Worm (Caenorhabditis elegans) whole organism, L2 larva: ENCODE measurements around the gene F49C12.5.

Source experiments
- ZK546.5 ChIP-seq: sonication (generic microtip); optimal IDR thresholded peaks from 2 replicates; lab custom pipeline; 2017; ENCODE audit warnings: missing biosample characterization, missing genetic modification characterization
- lin-39 ChIP-seq: fragments of 150-350 bp; optimal IDR thresholded peaks from 2 replicates; lab custom pipeline; 2014; ENCODE audit warnings: missing biosample characterization, missing genetic modification reagents, missing genetic modification characterization
- lsy-2 ChIP-seq, 2 experiments: fragments of 150-350 bp in 1 of 2; sonication (generic microtip) in 1 of 2; optimal IDR thresholded peaks; 2 replicates each; lab custom pipeline; 2014 to 2017; ENCODE audit warnings: missing biosample characterization in 2 of 2, missing genetic modification characterization in 2 of 2
- mab-5 ChIP-seq: fragments of 150-350 bp; optimal IDR thresholded peaks from 2 replicates; lab custom pipeline; 2014; ENCODE audit warnings: missing biosample characterization, missing genetic modification characterization
- mdl-1 ChIP-seq, 2 experiments: fragments of 150-350 bp in 1 of 2; sonication (generic microtip) in 1 of 2; optimal IDR thresholded peaks; 2 replicates each; lab custom pipeline; 2017; ENCODE audit warnings: missing biosample characterization in 2 of 2, missing genetic modification characterization in 2 of 2
- nhr-11 ChIP-seq: fragments of 150-350 bp; optimal IDR thresholded peaks from 2 replicates; lab custom pipeline; 2014; ENCODE audit warnings: missing biosample characterization, missing genetic modification characterization
- nhr-237 ChIP-seq: fragments of 150-350 bp; optimal IDR thresholded peaks from 2 replicates; lab custom pipeline; 2014; ENCODE audit warnings: missing biosample characterization, missing genetic modification characterization
- unc-39 ChIP-seq: fragments of 150-350 bp; optimal IDR thresholded peaks from 2 replicates; lab custom pipeline; 2014; ENCODE audit warnings: missing biosample characterization, missing genetic modification characterization

ce11 chrIV:9299145-9299544 lies 5.6 kb upstream of the F49C12.5 start, which contains the start of gene F49C12.2:
- TF ChIP-seq lsy-2 (tag; optimal IDR thresholded peaks at IDR 0.05; lab: Kevin White, UChicago) (no peak), nhr-11 (no peak), ZK546.5 (no peak), lin-39 (no peak), mab-5 (tag; lab: Kevin White, UChicago) (no peak), mdl-1 (tag; optimal IDR thresholded peaks at IDR 0.05; lab: Kevin White, UChicago) (no peak), unc-39 (tag; lab: Kevin White, UChicago) (no peak), nhr-237 (tag; lab: Kevin White, UChicago) (no peak)
